Fruit fly (Drosophila melanogaster) Kc167 (cell line): ENCODE results near the gene CG33287.

Source experiments
- Myc ChIP-seq: fragments of >200 bp; optimal IDR thresholded peaks from 2 replicates; lab custom pipeline; 2017; ENCODE audit warnings: missing external identifiers
- Sin3A ChIP-seq: fragments of >200 bp; optimal IDR thresholded peaks from 2 replicates; lab custom pipeline; 2018; ENCODE audit warnings: missing external identifiers
- h ChIP-seq: fragments of >200 bp; optimal IDR thresholded peaks from 3 replicates; lab custom pipeline; 2018; ENCODE audit warnings: missing external identifiers
- insv ChIP-seq: fragments of >200 bp; optimal IDR thresholded peaks from 3 replicates; lab custom pipeline; 2018; ENCODE audit warnings: missing external identifiers
- psq ChIP-seq: fragments of >200 bp; optimal IDR thresholded peaks from 2 replicates; lab custom pipeline; 2017; ENCODE audit warnings: missing external identifiers
- ttk ChIP-seq: sonication (Bioruptor generic); optimal IDR thresholded peaks from 2 replicates; lab custom pipeline; 2017; ENCODE audit warnings: missing external identifiers

- TF ChIP-seq Sin3A, result no peak
- TF ChIP-seq h (lab: Kevin White, UChicago), result no peak
- no peak for TF ChIP-seq psq (lab: Kevin White, UChicago)
- TF ChIP-seq Myc (lab: Kevin White, UChicago), result no peak
- no peak for TF ChIP-seq insv (lab: Kevin White, UChicago)
- no peak for TF ChIP-seq ttk (lab: Kevin White, UChicago)
These were observed 23.5 kb downstream of the CG33287 start for dm6 chr3L:20946944-20947343.
